Worm (Caenorhabditis elegans) whole organism, L4 larva: ENCODE results near the gene H38K22.7.

ENCODE experiments used
- D1046.2 ChIP-seq: fragments of 200-800 bp; sonication (Bioruptor generic); IDR thresholded peaks from 2 replicates; pipeline ENCODE4 v1.3.6; 2022; ENCODE audit warnings: missing genetic modification characterization, missing compliant biosample characterization
- F10B5.3 ChIP-seq: sonication (generic microtip); optimal IDR thresholded peaks from 2 replicates; lab custom pipeline; 2016; ENCODE audit warnings: mild to moderate bottlenecking, missing genetic modification characterization, missing compliant biosample characterization
- F37D6.2 ChIP-seq: sonication (generic microtip); optimal IDR thresholded peaks from 2 replicates; lab custom pipeline; 2016; ENCODE audit warnings: mild to moderate bottlenecking, missing genetic modification characterization, missing compliant biosample characterization
- R02D3.7 ChIP-seq: fragments of 150-350 bp; sonication (generic microtip); optimal IDR thresholded peaks from 3 replicates; lab custom pipeline; 2014; ENCODE audit warnings: missing biosample characterization, missing genetic modification characterization
- Y105C5A.15 ChIP-seq: fragments of 200-800 bp; sonication (Bioruptor generic); IDR thresholded peaks from 2 replicates; pipeline ENCODE4 v1.3.6; 2022; ENCODE audit warnings: missing genetic modification characterization, missing compliant biosample characterization
- Y75B8A.6 ChIP-seq: fragments of 200-800 bp; sonication (Bioruptor generic); IDR thresholded peaks from 2 replicates; pipeline ENCODE4 v1.3.6; 2022; ENCODE audit warnings: missing genetic modification reagents, missing genetic modification characterization, missing compliant biosample characterization
- ZK337.2 ChIP-seq: fragments of 200-800 bp; sonication (Bioruptor generic); IDR thresholded peaks from 2 replicates; pipeline ENCODE4 v1.3.6; 2022; ENCODE audit warnings: missing genetic modification reagents, missing genetic modification characterization, missing compliant biosample characterization
- ama-1 ChIP-seq: fragments of 150-350 bp; optimal IDR thresholded peaks from 2 replicates; lab custom pipeline; 2014; ENCODE audit warnings: inconsistent platforms, mixed read lengths
- arid-1 ChIP-seq: fragments of 200-800 bp; sonication (Bioruptor generic); conservative IDR thresholded peaks from 2 replicates; pipeline ENCODE4 v1.3.6; 2022; ENCODE audit warnings: missing genetic modification reagents, missing genetic modification characterization, missing compliant biosample characterization
- attf-4 ChIP-seq: sonication (generic microtip); optimal IDR thresholded peaks from 3 replicates; lab custom pipeline; 2017; ENCODE audit warnings: missing biosample characterization, missing genetic modification characterization
- ceh-20 ChIP-seq: fragments of 200-800 bp; sonication (Bioruptor generic); IDR thresholded peaks from 2 replicates; pipeline ENCODE4 v1.3.6; 2022; ENCODE audit warnings: missing genetic modification reagents, missing genetic modification characterization, missing compliant biosample characterization
- ceh-28 ChIP-seq: fragments of 150-350 bp; optimal IDR thresholded peaks from 2 replicates; lab custom pipeline; 2014; ENCODE audit warnings: missing biosample characterization, missing genetic modification reagents, missing genetic modification characterization
- ceh-44 ChIP-seq: fragments of 200-800 bp; sonication (Bioruptor generic); IDR thresholded peaks from 2 replicates; pipeline ENCODE4 v1.3.6; 2022; ENCODE audit warnings: missing genetic modification reagents, missing genetic modification characterization, missing compliant biosample characterization
- ctbp-1 ChIP-seq: fragments of 200-800 bp; sonication (Bioruptor generic); IDR thresholded peaks from 2 replicates; pipeline ENCODE4 v1.3.6; 2022; ENCODE audit warnings: missing genetic modification reagents, missing genetic modification characterization, missing compliant biosample characterization
- daf-8 ChIP-seq: fragments of 200-800 bp; sonication (Bioruptor generic); IDR thresholded peaks from 2 replicates; pipeline ENCODE4 v1.3.6; 2022; ENCODE audit warnings: missing genetic modification characterization, missing compliant biosample characterization
- dmd-6 ChIP-seq: fragments of 200-800 bp; sonication (Bioruptor generic); IDR thresholded peaks from 2 replicates; pipeline ENCODE4 v1.3.6; 2022; ENCODE audit warnings: missing genetic modification reagents, missing genetic modification characterization, missing compliant biosample characterization
- duxl-1 ChIP-seq: sonication (generic microtip); optimal IDR thresholded peaks from 2 replicates; lab custom pipeline; 2016; ENCODE audit warnings: mild to moderate bottlenecking, missing genetic modification characterization, moderate library complexity, missing compliant biosample characterization; ENCODE audit not compliant: poor library complexity
- dve-1 ChIP-seq: sonication (generic microtip); optimal IDR thresholded peaks from 2 replicates; lab custom pipeline; 2017; ENCODE audit warnings: antibody characterized with exemption, mild to moderate bottlenecking, missing genetic modification characterization, missing compliant biosample characterization; ENCODE audit not compliant: insufficient read depth
- egl-27 ChIP-seq: sonication (generic microtip); optimal IDR thresholded peaks from 3 replicates; lab custom pipeline; 2017; ENCODE audit warnings: missing biosample characterization, missing genetic modification reagents, missing genetic modification characterization
- egl-43 ChIP-seq: fragments of 200-800 bp; sonication (Bioruptor generic); IDR thresholded peaks from 2 replicates; pipeline ENCODE4 v1.3.6; 2022; ENCODE audit warnings: missing genetic modification reagents, missing genetic modification characterization, missing compliant biosample characterization
- fos-1 ChIP-seq: fragments of 150-350 bp; optimal IDR thresholded peaks from 2 replicates; lab custom pipeline; 2014; ENCODE audit warnings: missing biosample characterization, missing genetic modification characterization
- hif-1 ChIP-seq, 2 experiments: sonication (generic microtip); optimal IDR thresholded peaks; 2 replicates each; lab custom pipeline; 2016 to 2017; ENCODE audit warnings: missing compliant biosample characterization in 2 of 2, missing genetic modification characterization in 2 of 2, missing genetic modification reagents in 2 of 2, missing genotype in 2 of 2, mild to moderate bottlenecking in 1 of 2
- hlh-11 ChIP-seq: fragments of 200-800 bp; sonication (Bioruptor generic); optimal IDR thresholded peaks from 2 replicates; lab custom pipeline; 2018; ENCODE audit warnings: mild to moderate bottlenecking, missing genetic modification characterization, missing compliant biosample characterization
- hlh-30 ChIP-seq: sonication (generic microtip); optimal IDR thresholded peaks from 2 replicates; lab custom pipeline; 2017; ENCODE audit warnings: antibody characterized with exemption, mild to moderate bottlenecking, missing genetic modification characterization, missing compliant biosample characterization; ENCODE audit not compliant: insufficient read depth
- lin-29 ChIP-seq: fragments of 200-800 bp; sonication (Bioruptor generic); IDR thresholded peaks from 2 replicates; pipeline ENCODE4 v1.3.6; 2022; ENCODE audit warnings: missing genetic modification reagents, missing genetic modification characterization, missing compliant biosample characterization
- lin-38 ChIP-seq: fragments of 200-800 bp; sonication (Bioruptor generic); IDR thresholded peaks from 2 replicates; pipeline ENCODE4 v1.3.6; 2022; ENCODE audit warnings: missing genetic modification reagents, missing genetic modification characterization, missing compliant biosample characterization
- lir-3 ChIP-seq: sonication (generic microtip); optimal IDR thresholded peaks from 2 replicates; lab custom pipeline; 2016; ENCODE audit warnings: mild to moderate bottlenecking, missing genetic modification characterization, missing compliant biosample characterization
- lsy-2 ChIP-seq, 2 experiments: fragments of 150-350 bp in 1 of 2; sonication (generic microtip) in 1 of 2; optimal IDR thresholded peaks; 2 replicates each; lab custom pipeline; 2014 to 2017; ENCODE audit warnings: missing biosample characterization in 2 of 2, missing genetic modification characterization in 2 of 2
- madf-5 ChIP-seq, 2 experiments: fragments of 200-800 bp; sonication (Bioruptor generic); IDR thresholded peaks; 2 replicates each; pipeline ENCODE4 v1.3.6; 2022; ENCODE audit warnings: missing compliant biosample characterization in 2 of 2, missing genetic modification characterization in 2 of 2
- mdl-1 ChIP-seq, 2 experiments: fragments of 150-350 bp in 1 of 2; sonication (generic microtip) in 1 of 2; optimal IDR thresholded peaks; 2 replicates each; lab custom pipeline; 2014 to 2017; ENCODE audit warnings: missing biosample characterization in 2 of 2, missing genetic modification characterization in 2 of 2
- mep-1 ChIP-seq: fragments of 150-350 bp; sonication (generic microtip); optimal IDR thresholded peaks from 3 replicates; lab custom pipeline; 2014; ENCODE audit warnings: missing biosample characterization, missing genetic modification characterization
- mes-2 ChIP-seq: sonication (generic microtip); optimal IDR thresholded peaks from 2 replicates; lab custom pipeline; 2016; ENCODE audit warnings: missing genotype, mild to moderate bottlenecking, missing genetic modification characterization, missing compliant biosample characterization; ENCODE audit not compliant: poor library complexity, severe bottlenecking
- nhr-111 ChIP-seq: fragments of 200-800 bp; sonication (Bioruptor generic); optimal IDR thresholded peaks from 2 replicates; lab custom pipeline; 2018; ENCODE audit warnings: mild to moderate bottlenecking, missing genetic modification characterization, missing compliant biosample characterization
- nhr-237 ChIP-seq: sonication (generic microtip); optimal IDR thresholded peaks from 2 replicates; lab custom pipeline; 2017; ENCODE audit warnings: missing biosample characterization, missing genetic modification characterization
- nhr-25 ChIP-seq: sonication (generic microtip); optimal IDR thresholded peaks from 2 replicates; lab custom pipeline; 2017; ENCODE audit warnings: missing genetic modification characterization, mild to moderate bottlenecking, missing compliant biosample characterization, antibody characterized with exemption, moderate library complexity, borderline replicate concordance; ENCODE audit not compliant: insufficient read depth
- nhr-28 ChIP-seq: fragments of 150-350 bp; optimal IDR thresholded peaks from 2 replicates; lab custom pipeline; 2014; ENCODE audit warnings: missing biosample characterization, missing genetic modification characterization
- nhr-76 ChIP-seq: fragments of 150-350 bp; optimal IDR thresholded peaks from 2 replicates; lab custom pipeline; 2014; ENCODE audit warnings: missing biosample characterization, missing genetic modification characterization
- nhr-77 ChIP-seq: fragments of 150-350 bp; optimal IDR thresholded peaks from 2 replicates; lab custom pipeline; 2014; ENCODE audit warnings: missing biosample characterization, missing genetic modification characterization
- pqm-1 ChIP-seq: sonication (generic microtip); optimal IDR thresholded peaks from 2 replicates; lab custom pipeline; 2017; ENCODE audit warnings: missing biosample characterization, missing genetic modification characterization
- rbr-2 ChIP-seq: sonication (generic microtip); optimal IDR thresholded peaks from 2 replicates; lab custom pipeline; 2016; ENCODE audit warnings: missing genotype, missing genetic modification characterization, missing compliant biosample characterization
- sdz-12 ChIP-seq: fragments of 200-800 bp; sonication (Bioruptor generic); optimal IDR thresholded peaks from 2 replicates; lab custom pipeline; 2018; ENCODE audit warnings: mild to moderate bottlenecking, missing genetic modification characterization, missing compliant biosample characterization
- set-16 ChIP-seq: fragments of 200-800 bp; sonication (Bioruptor generic); IDR thresholded peaks from 2 replicates; pipeline ENCODE4 v1.3.6; 2022; ENCODE audit warnings: missing genetic modification reagents, missing genetic modification characterization, missing compliant biosample characterization
- snpc-1.2 ChIP-seq: fragments of 200-800 bp; sonication (Bioruptor generic); IDR thresholded peaks from 2 replicates; pipeline ENCODE4 v1.3.6; 2022; ENCODE audit warnings: missing genetic modification reagents, missing genetic modification characterization, missing compliant biosample characterization
- spr-3 ChIP-seq: fragments of 200-800 bp; sonication (Bioruptor generic); optimal IDR thresholded peaks from 2 replicates; lab custom pipeline; 2018; ENCODE audit warnings: mild to moderate bottlenecking, missing genetic modification characterization, missing compliant biosample characterization
- unc-62 ChIP-seq, 3 experiments: fragments of 150-350 bp in 1 of 3; sonication (generic microtip); optimal IDR thresholded peaks in 2 of 3; peaks in 1 of 3; 1 replicate in 1 of 3; 2 replicates in 2 of 3; lab custom pipeline; 2014 to 2017; ENCODE audit warnings: missing biosample characterization in 3 of 3, missing genetic modification characterization in 3 of 3, missing genetic modification reagents in 3 of 3, missing genotype in 1 of 3
- zfp-2 ChIP-seq: sonication (generic microtip); optimal IDR thresholded peaks from 2 replicates; lab custom pipeline; 2016; ENCODE audit warnings: mild to moderate bottlenecking, missing genetic modification characterization, missing compliant biosample characterization
- zfp-3 ChIP-seq: fragments of 200-800 bp; sonication (Bioruptor generic); conservative IDR thresholded peaks from 2 replicates; pipeline ENCODE4 v1.3.6; 2022; ENCODE audit warnings: missing genetic modification reagents, missing genetic modification characterization, missing compliant biosample characterization
- zip-2 ChIP-seq: fragments of 150-350 bp; optimal IDR thresholded peaks from 2 replicates; lab custom pipeline; 2014; ENCODE audit warnings: missing biosample characterization, missing genetic modification characterization

Gene H38K22.7

ce11 chrIII:4281955-4282618, 39.4 kb upstream of the H38K22.7 start (continued):
- peak; percentile 62 for TF ChIP-seq ceh-28
- TF ChIP-seq Y105C5A.15 = no peak
- peak; percentile 98 for TF ChIP-seq hlh-30
- TF ChIP-seq ceh-44 (GFP tag; lab: Robert Waterston, UW) = 0 out of 2 replicates have a peak, but pooled peaks have one; percentile 5
- peak; percentile 96 for TF ChIP-seq egl-43 (GFP tag; lab: Robert Waterston, UW)
- peak; percentile 92 for TF ChIP-seq spr-3 (GFP tag; lab: Kevin White, UChicago)
- peak; percentile 91 for TF ChIP-seq F10B5.3 (tag; lab: Kevin White, UChicago)
- peak; percentile 87 for TF ChIP-seq arid-1
- peak; percentile 93 for TF ChIP-seq nhr-28 (tag; lab: Kevin White, UChicago)
- peak; percentile 90 to 96 for TF ChIP-seq hif-1 (tag; optimal IDR thresholded peaks at IDR 0.05; lab: Kevin White, UChicago)
- TF ChIP-seq duxl-1 (tag; lab: Kevin White, UChicago) = peak; percentile 81
- TF ChIP-seq R02D3.7 (tag; lab: Kevin White, UChicago) = no peak
- peak; percentile 100 for TF ChIP-seq set-16 (GFP tag; lab: Robert Waterston, UW)
- TF ChIP-seq snpc-1.2 = no peak; the same call in 1 of the 2 replicates
- TF ChIP-seq ZK337.2 = peak; percentile 38; the same call in 1 of the 2 replicates
- TF ChIP-seq ama-1 (lab: Kevin White, UChicago) = no peak
- TF ChIP-seq zfp-2 (tag; lab: Kevin White, UChicago) = peak; percentile 91
- TF ChIP-seq attf-4 (tag; lab: Kevin White, UChicago) = peak; percentile 54
- TF ChIP-seq mdl-1 (tag; optimal IDR thresholded peaks at IDR 0.05; lab: Kevin White, UChicago) = peak; percentile 98 to 99
- TF ChIP-seq fos-1 (tag; lab: Kevin White, UChicago) = peak; percentile 86
- peak; percentile 99 for TF ChIP-seq dve-1 (tag; lab: Kevin White, UChicago)
- TF ChIP-seq sdz-12 = no peak
- TF ChIP-seq daf-8 (GFP tag; lab: Robert Waterston, UW) = no peak
- TF ChIP-seq lin-29 (GFP tag; lab: Robert Waterston, UW) = peak; percentile 91
- peak; percentile 77 for TF ChIP-seq mes-2 (tag; lab: Kevin White, UChicago)
- TF ChIP-seq egl-27 = no peak
- peak; percentile 57 for TF ChIP-seq nhr-237 (tag; lab: Kevin White, UChicago)
- TF ChIP-seq nhr-25 (tag; lab: Kevin White, UChicago) = peak; percentile 83
- TF ChIP-seq D1046.2 (GFP tag; lab: Robert Waterston, UW) = peak; percentile 9; the same call in 1 of the 2 replicates
- no peak for TF ChIP-seq pqm-1 (tag; lab: Kevin White, UChicago)
- TF ChIP-seq dmd-6 (GFP tag; lab: Robert Waterston, UW) = peak; percentile 100
- TF ChIP-seq ctbp-1 (GFP tag; lab: Robert Waterston, UW) = peak; percentile 98
- 0 out of 2 replicates have a peak, but pooled peaks have one; percentile 8 for TF ChIP-seq Y75B8A.6 (GFP tag; lab: Robert Waterston, UW)
- peak; percentile 93 to 95 for TF ChIP-seq lsy-2 (tag; optimal IDR thresholded peaks at IDR 0.05; lab: Kevin White, UChicago)
- TF ChIP-seq ceh-20 (GFP tag; lab: Robert Waterston, UW) = peak; percentile 98
- TF ChIP-seq unc-62 (GFP tag; optimal IDR thresholded peaks at IDR 0.05 in 1 of 2; lab: Kevin White, UChicago) = peak in 1 of 2 experiments; percentile 100
- TF ChIP-seq unc-62 (tag; optimal IDR thresholded peaks at IDR 0.05; lab: Kevin White, UChicago) = peak; percentile 72
- TF ChIP-seq mep-1 (tag; lab: Kevin White, UChicago) = peak; percentile 98
- peak; percentile 85 for TF ChIP-seq lin-38 (GFP tag; lab: Robert Waterston, UW)
- peak; percentile 79 for TF ChIP-seq zip-2 (tag; lab: Kevin White, UChicago)
- TF ChIP-seq zfp-3 (GFP tag; lab: Robert Waterston, UW) = peak; percentile 91
- peak; percentile 99 for TF ChIP-seq rbr-2 (tag; lab: Kevin White, UChicago)
- peak; percentile 82 for TF ChIP-seq lir-3
- peak in 1 of 2 experiments; percentile 39; a peak in 1 of 4 replicates for TF ChIP-seq madf-5 (GFP tag; IDR thresholded peaks at IDR 0.05; lab: Robert Waterston, UW)
- peak; percentile 100 for TF ChIP-seq hlh-11 (tag; lab: Kevin White, UChicago)
- TF ChIP-seq nhr-76 (tag; lab: Kevin White, UChicago) = peak; percentile 58
- peak; percentile 40 for TF ChIP-seq nhr-111
- peak; percentile 97 for TF ChIP-seq F37D6.2
- TF ChIP-seq nhr-77 (tag; lab: Kevin White, UChicago) = peak; percentile 90
